Worm (Caenorhabditis elegans): ENCODE measurements around the gene T25B6.4.

ce11 chrX:9010418-9010817 lies 5.1 kb upstream of the T25B6.4 start, which contains the start of gene C24A3.9:
- no peak for TF ChIP-seq nhr-20 (tag; optimal IDR thresholded peaks at IDR 0.05)
- no peak for TF ChIP-seq ces-1 (GFP tag; optimal IDR thresholded peaks at IDR 0.05)
- no peak for TF ChIP-seq nhr-76 (tag; optimal IDR thresholded peaks at IDR 0.05)
- no peak for TF ChIP-seq lin-14 (GFP tag; optimal IDR thresholded peaks at IDR 0.05)
- no peak for TF ChIP-seq lin-39 (tag; optimal IDR thresholded peaks at IDR 0.05)
- no peak for TF ChIP-seq nhr-71 (tag; optimal IDR thresholded peaks at IDR 0.05)
- no peak for TF ChIP-seq F16B12.6 (tag; optimal IDR thresholded peaks at IDR 0.05)

All from whole organism, L1 larva.